Fruit fly (Drosophila melanogaster): ENCODE data around the gene CG6295.

Gene CG6295

DNA sequence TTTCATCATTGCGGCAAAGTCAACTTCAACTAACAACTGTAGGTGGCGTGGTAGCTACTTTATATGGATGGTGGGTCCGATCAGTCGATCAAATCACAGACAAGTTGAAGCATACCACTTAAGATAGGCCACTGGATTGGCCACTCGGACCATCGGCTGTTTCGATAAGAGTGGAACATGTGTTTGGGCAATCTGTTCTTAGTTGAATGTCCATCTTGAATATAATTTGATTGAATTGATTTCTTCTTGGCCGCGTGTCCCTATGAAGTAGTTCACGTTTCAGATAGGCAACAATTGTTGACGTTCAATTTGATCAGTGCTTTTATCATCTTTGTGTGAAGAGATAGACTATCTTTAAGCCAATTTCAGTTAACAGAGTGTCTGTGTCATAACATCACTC lies at the start of gene CG6295:
Gene CG6295 (minus strand): TSS at position 34 of the 400 bp plus-strand sequence.
- TF ChIP-seq Myc (optimal IDR thresholded peaks at IDR 0.05) (no peak), insv (optimal IDR thresholded peaks at IDR 0.05) (no peak), psq (optimal IDR thresholded peaks at IDR 0.05) (no peak), h (optimal IDR thresholded peaks at IDR 0.05) (no peak), Sin3A (optimal IDR thresholded peaks at IDR 0.05) (no peak), ttk (optimal IDR thresholded peaks at IDR 0.05) (no peak)

dm6 chr3R:27056152-27056551 lies 49.3 kb upstream of the CG6295 start:
- TF ChIP-seq Sin3A (optimal IDR thresholded peaks at IDR 0.05): no peak
- TF ChIP-seq insv (optimal IDR thresholded peaks at IDR 0.05): no peak
- no peak for TF ChIP-seq psq (optimal IDR thresholded peaks at IDR 0.05)
- no peak for TF ChIP-seq ttk (optimal IDR thresholded peaks at IDR 0.05)
- no peak for TF ChIP-seq Myc (optimal IDR thresholded peaks at IDR 0.05)
- TF ChIP-seq h (optimal IDR thresholded peaks at IDR 0.05): no peak

- TF ChIP-seq h (optimal IDR thresholded peaks at IDR 0.05): no peak
- TF ChIP-seq ttk (optimal IDR thresholded peaks at IDR 0.05): no peak
- no peak for TF ChIP-seq insv (optimal IDR thresholded peaks at IDR 0.05)
- TF ChIP-seq Myc (optimal IDR thresholded peaks at IDR 0.05): no peak
- TF ChIP-seq Sin3A (optimal IDR thresholded peaks at IDR 0.05): no peak
Measured at dm6 chr3R:27049549-27049948, 42.7 kb upstream of the CG6295 start.

dm6 chr3R:27048561-27049270 lies 41.9 kb upstream of the CG6295 start, which contains the start of gene TwdlT:
TSS of gene TwdlT (plus strand) at chr3R:27049220.
- TF ChIP-seq h (optimal IDR thresholded peaks at IDR 0.05): no peak
- no peak for TF ChIP-seq psq (optimal IDR thresholded peaks at IDR 0.05)
- no peak for TF ChIP-seq ttk (optimal IDR thresholded peaks at IDR 0.05)
- TF ChIP-seq Myc (optimal IDR thresholded peaks at IDR 0.05): no peak
- TF ChIP-seq Sin3A (optimal IDR thresholded peaks at IDR 0.05): no peak

- TF ChIP-seq psq (optimal IDR thresholded peaks at IDR 0.05) (no peak), insv (optimal IDR thresholded peaks at IDR 0.05) (no peak), Myc (optimal IDR thresholded peaks at IDR 0.05) (no peak), h (optimal IDR thresholded peaks at IDR 0.05) (no peak), Sin3A (optimal IDR thresholded peaks at IDR 0.05) (no peak), ttk (optimal IDR thresholded peaks at IDR 0.05) (no peak)
Measured at dm6 chr3R:27040044-27040443, 33.2 kb upstream of the CG6295 start.

dm6 chr3R:27033935-27034334 lies 27.1 kb upstream of the CG6295 start:
- TF ChIP-seq Sin3A (optimal IDR thresholded peaks at IDR 0.05): no peak
- TF ChIP-seq psq (optimal IDR thresholded peaks at IDR 0.05): no peak
- no peak for TF ChIP-seq ttk (optimal IDR thresholded peaks at IDR 0.05)
- TF ChIP-seq insv (optimal IDR thresholded peaks at IDR 0.05): no peak
- no peak for TF ChIP-seq Myc (optimal IDR thresholded peaks at IDR 0.05)

dm6 chr3R:27026009-27026408 lies 19.2 kb upstream of the CG6295 start, which contains the start of gene CG6271:
TSS of gene CG6271 (minus strand) at chr3R:27026109.
- TF ChIP-seq h (optimal IDR thresholded peaks at IDR 0.05) (no peak), psq (optimal IDR thresholded peaks at IDR 0.05) (no peak), ttk (optimal IDR thresholded peaks at IDR 0.05) (no peak), Myc (optimal IDR thresholded peaks at IDR 0.05) (no peak), insv (optimal IDR thresholded peaks at IDR 0.05) (no peak), Sin3A (optimal IDR thresholded peaks at IDR 0.05) (no peak)

dm6 chr3R:27023117-27023516 lies 16.3 kb upstream of the CG6295 start, which contains the start of gene CG6277:
TSS of gene CG6277 (minus strand) at chr3R:27023217.
- no peak for TF ChIP-seq ttk (optimal IDR thresholded peaks at IDR 0.05)
- no peak for TF ChIP-seq insv (optimal IDR thresholded peaks at IDR 0.05)
- no peak for TF ChIP-seq psq (optimal IDR thresholded peaks at IDR 0.05)
- no peak for TF ChIP-seq Myc (optimal IDR thresholded peaks at IDR 0.05)
- no peak for TF ChIP-seq h (optimal IDR thresholded peaks at IDR 0.05)
- no peak for TF ChIP-seq Sin3A (optimal IDR thresholded peaks at IDR 0.05)

DNA sequence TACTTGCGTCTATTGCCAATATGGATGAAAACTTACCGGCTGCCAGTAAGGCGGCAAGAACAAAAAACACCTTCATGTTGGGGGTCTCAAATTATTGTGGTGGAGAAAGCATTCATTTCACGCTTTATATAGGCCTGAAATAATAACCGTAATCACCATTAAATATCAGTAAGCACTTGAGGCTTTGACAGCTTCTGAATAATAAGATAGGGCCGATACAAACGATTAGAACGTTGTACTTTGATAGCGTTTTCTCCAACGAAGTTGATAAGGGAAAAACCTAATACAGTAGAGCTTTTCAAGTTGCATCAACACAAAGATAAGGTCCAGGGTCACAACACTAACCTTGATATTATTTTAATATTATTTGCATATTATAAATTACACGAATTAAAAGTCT lies 14.4 kb upstream of the CG6295 start, which contains the start of gene CG6283:
Gene CG6283 (minus strand): TSS at position 101 of the 400 bp plus-strand sequence.
- no peak for TF ChIP-seq psq (optimal IDR thresholded peaks at IDR 0.05)
- no peak for TF ChIP-seq ttk (optimal IDR thresholded peaks at IDR 0.05)
- TF ChIP-seq Sin3A (optimal IDR thresholded peaks at IDR 0.05): no peak
- TF ChIP-seq Myc (optimal IDR thresholded peaks at IDR 0.05): no peak

DNA sequence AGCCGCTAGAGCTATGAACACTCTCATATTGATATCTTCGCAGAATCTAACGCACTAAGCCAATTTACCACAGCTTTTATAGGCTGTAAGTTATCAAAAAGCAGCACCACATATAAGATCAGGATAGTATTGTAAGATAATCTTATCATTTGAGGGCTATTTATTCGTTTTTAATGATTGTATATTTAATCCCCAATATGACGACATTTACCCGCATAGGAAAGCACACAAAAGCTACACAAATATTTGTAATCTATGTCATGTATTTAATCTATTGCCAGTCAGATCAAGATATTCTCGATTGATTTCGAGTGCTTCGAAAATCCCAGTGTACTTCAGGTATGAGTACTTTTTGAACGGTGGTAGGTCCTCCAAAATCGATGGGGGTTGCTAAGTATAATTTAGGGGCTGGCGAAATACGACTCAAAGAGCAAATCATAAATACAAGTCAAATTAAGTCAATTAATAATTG lies 12.9 kb upstream of the CG6295 start, which contains the start of gene CG17191:
Gene CG17191 (minus strand): TSS at position 51 of the 472 bp plus-strand sequence.
- TF ChIP-seq psq (optimal IDR thresholded peaks at IDR 0.05) (no peak), Sin3A (optimal IDR thresholded peaks at IDR 0.05) (no peak), Myc (optimal IDR thresholded peaks at IDR 0.05) (no peak), insv (optimal IDR thresholded peaks at IDR 0.05) (no peak), ttk (optimal IDR thresholded peaks at IDR 0.05) (no peak), h (optimal IDR thresholded peaks at IDR 0.05) (no peak)

DNA sequence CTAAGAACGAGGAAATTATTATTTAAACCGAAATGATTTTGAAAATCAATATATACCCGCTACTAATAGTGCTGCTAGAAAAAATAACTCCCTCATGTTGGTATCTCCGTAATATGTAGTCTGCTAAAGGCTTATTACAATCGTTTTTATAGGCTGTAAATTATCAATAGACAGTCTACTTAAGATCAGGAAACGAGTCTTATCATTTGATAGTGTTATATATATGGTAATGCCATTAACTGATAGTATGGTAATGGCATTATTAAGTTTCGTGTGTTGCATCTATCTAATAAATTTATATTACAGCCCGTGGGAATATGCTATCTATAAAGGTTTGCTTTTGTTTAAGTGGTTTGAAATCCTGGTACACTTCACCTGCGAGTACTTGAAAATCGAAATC lies 11.3 kb upstream of the CG6295 start, which contains the start of gene CG17192:
Gene CG17192 (minus strand): TSS at position 101 of the 400 bp plus-strand sequence.
- TF ChIP-seq Sin3A (optimal IDR thresholded peaks at IDR 0.05) (no peak), ttk (optimal IDR thresholded peaks at IDR 0.05) (no peak), Myc (optimal IDR thresholded peaks at IDR 0.05) (no peak), h (optimal IDR thresholded peaks at IDR 0.05) (no peak), insv (optimal IDR thresholded peaks at IDR 0.05) (no peak), psq (optimal IDR thresholded peaks at IDR 0.05) (no peak)

DNA sequence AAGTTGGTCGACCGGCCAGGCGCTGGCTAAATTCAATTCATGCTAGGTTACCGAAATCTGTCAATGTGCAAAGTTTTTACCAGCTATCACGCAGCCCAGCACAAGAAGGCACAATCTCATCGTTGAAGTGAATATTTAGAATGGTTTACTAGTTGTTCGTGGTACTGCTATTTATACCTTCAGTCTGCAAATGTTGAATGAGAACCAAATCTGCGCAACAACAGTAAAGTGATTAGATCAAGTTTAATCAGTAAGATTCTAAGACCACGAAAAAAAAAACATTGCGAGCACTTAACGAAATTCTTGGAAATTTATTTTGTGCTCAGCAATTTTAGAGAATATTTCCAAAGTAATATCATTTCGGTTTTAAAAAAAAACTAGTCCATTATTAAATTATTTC lies 1.5 kb downstream of the CG6295 start, which contains the start of gene CG6296:
Gene CG6296 (minus strand): TSS at position 132 of the 400 bp plus-strand sequence.
- TF ChIP-seq h (optimal IDR thresholded peaks at IDR 0.05) (no peak), ttk (optimal IDR thresholded peaks at IDR 0.05) (no peak), Sin3A (optimal IDR thresholded peaks at IDR 0.05) (no peak), psq (optimal IDR thresholded peaks at IDR 0.05) (no peak), insv (optimal IDR thresholded peaks at IDR 0.05) (no peak), Myc (optimal IDR thresholded peaks at IDR 0.05) (no peak)

All from Kc167 (cell line).